Fruit fly (Drosophila melanogaster) S2 (cell line): ENCODE measurements around the gene nenya.
"Not testable (repeated sequence)": the region's sequence is repeated elsewhere in the genome, so short reads cannot be mapped to it uniquely, and the experiment has no call there.

Experiments
- CG8478 ChIP-seq: fragments of >200 bp; optimal IDR thresholded peaks from 2 replicates; lab custom pipeline; 2018
- CTCF ChIP-seq, 2 experiments: fragments of >200 bp; optimal IDR thresholded peaks; 2 replicates each; lab custom pipeline; 2018

DNA sequence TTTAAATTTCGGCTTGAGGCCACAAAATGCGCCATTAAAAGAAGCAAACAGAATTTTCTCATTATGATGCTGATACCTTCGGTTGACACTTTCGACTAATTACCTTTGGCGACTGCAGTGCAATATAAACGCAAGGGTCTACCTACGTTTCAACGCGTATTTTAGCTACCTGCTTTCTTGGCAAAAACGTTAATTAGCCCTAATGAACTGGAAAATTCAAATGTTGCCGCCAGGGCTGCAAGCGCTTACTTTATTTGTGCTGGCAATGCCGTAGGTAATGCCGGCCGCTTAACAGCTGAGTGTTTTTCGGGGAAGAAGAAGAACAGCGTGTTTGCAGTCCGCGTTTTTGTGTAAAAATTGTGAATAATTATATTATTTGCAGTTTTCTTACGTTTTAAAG, 35.1 kb upstream of the nenya start, which contains the start of the genes CG31131 and CG4849:
- TF ChIP-seq CG8478 (lab: Kevin White, UChicago); CTCF (optimal IDR thresholded peaks at IDR 0.05; lab: Kevin White, UChicago): not testable (repeated sequence)
